Fruit fly (Drosophila melanogaster): ENCODE results near the gene zormin.

Gene zormin

dm6 chr3L:2164031-2164537, 12.6 kb upstream of the zormin start (continued):
- TF ChIP-seq sug (tag; optimal IDR thresholded peaks at IDR 0.05) (no peak), CG7928 (GFP tag; optimal IDR thresholded peaks at IDR 0.05) (no peak), ftz-f1 (GFP tag; optimal IDR thresholded peaks at IDR 0.05) (no peak), luna (GFP tag; optimal IDR thresholded peaks at IDR 0.05) (no peak), Bgb (GFP tag; IDR thresholded peaks at IDR 0.05; ENCODE audit: partially characterized antibody) (no peak), D (optimal IDR thresholded peaks at IDR 0.05) (no peak), D (GFP tag; optimal IDR thresholded peaks at IDR 0.05) (peak; percentile 64), Chrac-16 (GFP tag; optimal IDR thresholded peaks at IDR 0.05) (no peak), CG17328 (GFP tag; IDR thresholded peaks at IDR 0.05) (peak; percentile 56), CG12219 (GFP tag; optimal IDR thresholded peaks at IDR 0.05) (no peak), sqz (GFP tag; optimal IDR thresholded peaks at IDR 0.05) (peak; percentile 10), CG11456 (GFP tag; IDR thresholded peaks at IDR 0.05) (no peak), Bdp1 (GFP tag; optimal IDR thresholded peaks at IDR 0.05) (no peak), CG3847 (GFP tag; IDR thresholded peaks at IDR 0.05) (no peak), B-H2 (GFP tag; optimal IDR thresholded peaks at IDR 0.05) (no peak), CG4707 (GFP tag; optimal IDR thresholded peaks at IDR 0.05) (no peak), gcm (GFP tag; optimal IDR thresholded peaks at IDR 0.05) (no peak), fd3F (GFP tag; optimal IDR thresholded peaks at IDR 0.05) (no peak), amos (GFP tag; IDR thresholded peaks at IDR 0.05; ENCODE audit: partially characterized antibody) (no peak), CG2120 (GFP tag; optimal IDR thresholded peaks at IDR 0.05) (no peak), HmgD (GFP tag; optimal IDR thresholded peaks at IDR 0.05) (no peak), CG18476 (GFP tag; optimal IDR thresholded peaks at IDR 0.05) (no peak), p53 (GFP tag; optimal IDR thresholded peaks at IDR 0.05) (no peak), Side (GFP tag; optimal IDR thresholded peaks at IDR 0.05) (no peak), CoRest (tag; optimal IDR thresholded peaks at IDR 0.05) (no peak), CG32772 (GFP tag; IDR thresholded peaks at IDR 0.05) (peak; percentile 62), NFAT (GFP tag; IDR thresholded peaks at IDR 0.05) (no peak), grau (tag; optimal IDR thresholded peaks at IDR 0.05) (no peak), CG14441 (GFP tag; IDR thresholded peaks at IDR 0.05) (peak; percentile 42; the same call in 1 of the 2 replicates), pan (optimal IDR thresholded peaks at IDR 0.05) (no peak), pan (GFP tag; optimal IDR thresholded peaks at IDR 0.05 in 1 of 2, IDR thresholded peaks at IDR 0.05 in 1 of 2) (peak in 1 of 2 experiments; percentile 62), CG2678 (tag; optimal IDR thresholded peaks at IDR 0.05) (peak; percentile 7), D19B (GFP tag; optimal IDR thresholded peaks at IDR 0.05) (no peak), CG14014 (GFP tag; IDR thresholded peaks at IDR 0.05) (no peak), CG1602 (GFP tag; optimal IDR thresholded peaks at IDR 0.05) (no peak), sd (tag; optimal IDR thresholded peaks at IDR 0.05) (no peak), Pdp1 (GFP tag; optimal IDR thresholded peaks at IDR 0.05) (peak in 1 of 2 experiments; percentile 24), Ravus (GFP tag; IDR thresholded peaks at IDR 0.05) (no peak), unc-4 (GFP tag; IDR thresholded peaks at IDR 0.05; ENCODE audit: partially characterized antibody) (no peak), CG10979 (tag; optimal IDR thresholded peaks at IDR 0.05) (peak; percentile 77), cad (GFP tag; optimal IDR thresholded peaks at IDR 0.05) (no peak), exex (tag; optimal IDR thresholded peaks at IDR 0.05) (no peak), sr (GFP tag; IDR thresholded peaks at IDR 0.05) (no peak), CG7357 (GFP tag; IDR thresholded peaks at IDR 0.05) (no peak), Ssrp (tag; optimal IDR thresholded peaks at IDR 0.05) (no peak), CG7372 (GFP tag; IDR thresholded peaks at IDR 0.05) (no peak), cas (GFP tag; IDR thresholded peaks at IDR 0.05) (no peak), eyg (GFP tag; optimal IDR thresholded peaks at IDR 0.05) (no peak), her (GFP tag; optimal IDR thresholded peaks at IDR 0.05) (no peak), CG8089 (GFP tag; optimal IDR thresholded peaks at IDR 0.05) (no peak), CG2116 (GFP tag; optimal IDR thresholded peaks at IDR 0.05) (no peak), CG17912 (GFP tag; optimal IDR thresholded peaks at IDR 0.05) (no peak)

Measured in whole organism, embryonic.